Worm (Caenorhabditis elegans) whole organism, L4/young adult: ENCODE measurements around the gene F44E2.9.

Experiments used
- W03F9.2 ChIP-seq: fragments of 150-350 bp; optimal IDR thresholded peaks from 2 replicates; lab custom pipeline; 2014; ENCODE audit warnings: missing biosample characterization, missing genetic modification characterization
- dao-5 ChIP-seq: sonication (generic microtip); optimal IDR thresholded peaks from 2 replicates; lab custom pipeline; 2016; ENCODE audit warnings: missing genotype, missing genetic modification characterization, moderate library complexity, missing compliant biosample characterization
- him-1 ChIP-seq: sonication (generic microtip); optimal IDR thresholded peaks from 2 replicates; lab custom pipeline; 2016; ENCODE audit warnings: missing genotype, missing genetic modification reagents, missing genetic modification characterization, missing compliant biosample characterization

DNA sequence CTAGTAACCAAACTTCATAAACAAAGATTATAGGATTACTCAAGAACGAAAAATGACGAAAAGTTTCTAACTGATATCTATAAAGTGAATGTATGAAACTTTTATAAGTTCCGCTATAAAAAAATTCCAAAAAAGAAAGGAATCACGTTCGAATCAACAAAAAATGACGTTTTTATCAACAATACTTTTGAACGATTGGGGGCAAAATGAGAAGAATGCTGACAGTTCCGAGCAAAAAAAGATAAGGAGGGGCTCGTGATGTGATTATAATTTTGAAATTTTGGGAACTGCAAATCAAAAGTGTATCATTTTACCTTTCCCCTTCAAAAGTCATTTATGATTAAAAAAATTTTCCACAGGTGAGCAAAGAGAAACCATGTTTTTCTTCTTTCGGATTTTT is 28.6 kb upstream of the F44E2.9 start:
- TF ChIP-seq dao-5 (no peak), him-1 (tag; lab: Kevin White, UChicago) (no peak), W03F9.2 (tag; lab: Kevin White, UChicago) (no peak)
